Fruit fly (Drosophila melanogaster): ENCODE data around the gene CG18130.

DNA sequence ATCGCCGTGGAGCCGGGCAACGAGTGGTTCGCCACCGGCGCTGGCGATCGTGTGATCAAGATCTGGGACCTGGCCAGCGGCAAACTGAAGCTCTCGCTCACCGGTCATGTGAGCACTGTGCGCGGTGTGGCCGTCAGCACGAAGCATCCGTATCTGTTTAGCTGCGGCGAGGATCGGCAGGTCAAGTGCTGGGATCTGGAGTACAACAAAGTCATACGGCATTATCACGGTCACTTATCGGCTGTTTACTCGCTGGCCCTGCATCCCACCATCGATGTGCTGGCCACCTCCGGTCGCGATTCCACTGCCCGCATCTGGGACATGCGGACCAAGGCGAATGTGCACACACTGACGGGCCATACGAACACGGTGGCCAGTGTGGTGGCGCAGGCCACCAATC, 29.2 kb upstream of the CG18130 start:
- TF ChIP-seq insv (optimal IDR thresholded peaks at IDR 0.05) (no peak), ttk (optimal IDR thresholded peaks at IDR 0.05) (no peak), Myc (optimal IDR thresholded peaks at IDR 0.05) (no peak), psq (optimal IDR thresholded peaks at IDR 0.05) (no peak), Sin3A (optimal IDR thresholded peaks at IDR 0.05) (no peak)

Data from Kc167 (cell line).